Fruit fly (Drosophila melanogaster) whole organism, embryonic: ENCODE results near the gene fok.

Source experiments
- Atf-2 ChIP-seq: fragments of 200-800 bp; sonication (Bioruptor generic); optimal IDR thresholded peaks from 2 replicates; lab custom pipeline; 2016; ENCODE audit warnings: missing biosample characterization, missing genetic modification characterization
- Blimp-1 ChIP-seq: fragments of 200-800 bp; sonication (Bioruptor generic); optimal IDR thresholded peaks from 3 replicates; lab custom pipeline; 2018; ENCODE audit warnings: missing biosample characterization, missing genetic modification characterization, mild to moderate bottlenecking, moderate library complexity, missing genetic modification reagents
- CG10462 ChIP-seq: fragments of 200-800 bp; sonication (Bioruptor generic); optimal IDR thresholded peaks from 2 replicates; lab custom pipeline; 2016; ENCODE audit warnings: missing biosample characterization, missing genetic modification characterization
- CG10565 ChIP-seq: fragments of 200-800 bp; sonication (Bioruptor generic); optimal IDR thresholded peaks from 3 replicates; lab custom pipeline; 2016; ENCODE audit warnings: missing biosample characterization, mild to moderate bottlenecking, missing genetic modification characterization
- CG11504 ChIP-seq: fragments of 200-800 bp; sonication (Bioruptor generic); optimal IDR thresholded peaks from 3 replicates; lab custom pipeline; 2019; ENCODE audit warnings: missing biosample characterization, mild to moderate bottlenecking, missing genetic modification characterization, moderate library complexity
- CG11695 ChIP-seq: fragments of 200-800 bp; sonication (Bioruptor generic); IDR thresholded peaks from 3 replicates; pipeline ENCODE4 v1.3.6; 2022; ENCODE audit warnings: missing biosample characterization, missing genetic modification characterization
- CG1233 ChIP-seq: fragments of 200-800 bp; sonication (Bioruptor generic); optimal IDR thresholded peaks from 4 replicates; lab custom pipeline; 2018; ENCODE audit warnings: missing biosample characterization, mild to moderate bottlenecking, missing genetic modification characterization
- CG14441 ChIP-seq: fragments of 200-800 bp; sonication (Bioruptor generic); IDR thresholded peaks from 2 replicates; pipeline ENCODE4 v1.3.6; 2022; ENCODE audit warnings: missing biosample characterization, missing genetic modification characterization
- CG14667 ChIP-seq: fragments of 200-800 bp; sonication (Bioruptor generic); IDR thresholded peaks from 2 replicates; pipeline ENCODE4 v1.3.6; 2022; ENCODE audit warnings: missing biosample characterization, missing genetic modification characterization
- CG15269 ChIP-seq: fragments of 200-800 bp; sonication (Bioruptor generic); optimal IDR thresholded peaks from 2 replicates; lab custom pipeline; 2018; ENCODE audit warnings: missing biosample characterization, mild to moderate bottlenecking, missing genetic modification characterization, moderate library complexity
- CG17359 ChIP-seq: fragments of 200-800 bp; sonication (Bioruptor generic); optimal IDR thresholded peaks from 3 replicates; lab custom pipeline; 2018; ENCODE audit warnings: missing biosample characterization, mild to moderate bottlenecking, missing genetic modification characterization, moderate library complexity
- CG2120 ChIP-seq: fragments of 200-800 bp; sonication (Bioruptor generic); optimal IDR thresholded peaks from 3 replicates; lab custom pipeline; 2016; ENCODE audit warnings: missing biosample characterization, missing genetic modification characterization
- CG4404 ChIP-seq: fragments of 200-800 bp; sonication (Bioruptor generic); IDR thresholded peaks from 2 replicates; pipeline ENCODE4 v1.3.6; 2022; ENCODE audit warnings: missing biosample characterization, missing genetic modification characterization
- CG4707 ChIP-seq: fragments of 200-800 bp; sonication (Bioruptor generic); optimal IDR thresholded peaks from 2 replicates; lab custom pipeline; 2018; ENCODE audit warnings: missing biosample characterization, mild to moderate bottlenecking, missing genetic modification characterization, moderate library complexity
- CG4820 ChIP-seq: fragments of 200-800 bp; sonication (Bioruptor generic); optimal IDR thresholded peaks from 3 replicates; lab custom pipeline; 2016; ENCODE audit warnings: missing biosample characterization, missing genetic modification characterization
- CG5245 ChIP-seq: fragments of 200-800 bp; sonication (Bioruptor generic); optimal IDR thresholded peaks from 3 replicates; lab custom pipeline; 2016; ENCODE audit warnings: missing biosample characterization, missing genetic modification characterization
- CG7839 ChIP-seq: fragments of 200-800 bp; sonication (Bioruptor generic); optimal IDR thresholded peaks from 3 replicates; lab custom pipeline; 2018; ENCODE audit warnings: missing biosample characterization, mild to moderate bottlenecking, missing genetic modification characterization, moderate library complexity
- Fer3 ChIP-seq: fragments of 200-800 bp; sonication (Bioruptor generic); optimal IDR thresholded peaks from 2 replicates; lab custom pipeline; 2018; ENCODE audit warnings: missing biosample characterization, mild to moderate bottlenecking, missing genetic modification characterization, moderate library complexity
- Gsc ChIP-seq: fragments of 200-800 bp; sonication (Bioruptor generic); IDR thresholded peaks from 2 replicates; pipeline ENCODE4 v1.3.6; 2022; ENCODE audit warnings: missing biosample characterization, missing genetic modification characterization
- HLH3B ChIP-seq: fragments of 200-800 bp; sonication (Bioruptor generic); IDR thresholded peaks from 2 replicates; pipeline ENCODE4 v1.3.6; 2022; ENCODE audit warnings: missing biosample characterization, missing genetic modification characterization
- HLH54F ChIP-seq: fragments of 200-800 bp; sonication (Bioruptor generic); optimal IDR thresholded peaks from 3 replicates; lab custom pipeline; 2016; ENCODE audit warnings: missing biosample characterization, missing genetic modification characterization
- Max ChIP-seq: fragments of 200-800 bp; sonication (Bioruptor generic); optimal IDR thresholded peaks from 2 replicates; lab custom pipeline; 2016; ENCODE audit warnings: missing biosample characterization, mild to moderate bottlenecking, missing genetic modification characterization
- NC2α ChIP-seq: fragments of 200-800 bp; sonication (Bioruptor generic); optimal IDR thresholded peaks from 2 replicates; lab custom pipeline; 2016; ENCODE audit warnings: missing biosample characterization, missing genetic modification characterization
- Nf-YC ChIP-seq: fragments of 200-800 bp; optimal IDR thresholded peaks from 3 replicates; lab custom pipeline; 2019; ENCODE audit warnings: missing biosample characterization, mild to moderate bottlenecking, missing genetic modification characterization, moderate library complexity
- Optix ChIP-seq: fragments of 200-800 bp; sonication (Bioruptor generic); IDR thresholded peaks from 3 replicates; pipeline ENCODE4 v1.3.6; 2022; ENCODE audit warnings: missing biosample characterization, missing genetic modification characterization
- Rx ChIP-seq: fragments of 200-800 bp; sonication (Bioruptor generic); IDR thresholded peaks from 2 replicates; pipeline ENCODE4 v1.3.6; 2022; ENCODE audit warnings: missing biosample characterization, missing genetic modification characterization
- Spps ChIP-seq: fragments of 200-800 bp; sonication (Bioruptor generic); optimal IDR thresholded peaks from 2 replicates; lab custom pipeline; 2018; ENCODE audit warnings: missing biosample characterization, mild to moderate bottlenecking, missing genetic modification characterization
- Tbp ChIP-seq: fragments of >200 bp; optimal IDR thresholded peaks from 2 replicates; lab custom pipeline; 2018; ENCODE audit warnings: missing biosample characterization, missing genetic modification characterization
- ab ChIP-seq: fragments of 200-800 bp; sonication (Bioruptor generic); optimal IDR thresholded peaks from 2 replicates; lab custom pipeline; 2016; ENCODE audit warnings: missing biosample characterization, missing genetic modification characterization
- caup ChIP-seq: fragments of 200-800 bp; sonication (Bioruptor generic); optimal IDR thresholded peaks from 3 replicates; lab custom pipeline; 2017; ENCODE audit warnings: missing biosample characterization, mild to moderate bottlenecking, missing genetic modification characterization, moderate library complexity; ENCODE audit not compliant: severe bottlenecking
- gt ChIP-seq: fragments of 200-800 bp; sonication (Bioruptor generic); IDR thresholded peaks from 2 replicates; pipeline ENCODE4 v1.3.6; 2022; ENCODE audit warnings: missing biosample characterization, missing genetic modification characterization
- insv ChIP-seq, 2 experiments: fragments of 200-800 bp; sonication (Bioruptor generic); optimal IDR thresholded peaks; 3 replicates each; lab custom pipeline; 2016 to 2018; ENCODE audit warnings: missing biosample characterization in 2 of 2, missing genetic modification characterization in 2 of 2
- luna ChIP-seq: fragments of 200-800 bp; sonication (Bioruptor generic); optimal IDR thresholded peaks from 2 replicates; lab custom pipeline; 2016; ENCODE audit warnings: missing biosample characterization, missing genetic modification characterization
- maf-S ChIP-seq: fragments of 200-800 bp; sonication (Bioruptor generic); optimal IDR thresholded peaks from 2 replicates; lab custom pipeline; 2016; ENCODE audit warnings: missing biosample characterization, missing genetic modification characterization
- mld ChIP-seq: fragments of 200-800 bp; sonication (Bioruptor generic); IDR thresholded peaks from 3 replicates; pipeline ENCODE4 v1.3.6; 2022; ENCODE audit warnings: missing biosample characterization, missing genetic modification characterization; ENCODE audit not compliant: partially characterized antibody
- pan ChIP-seq, 4 experiments: fragments of >200 bp in 3 of 4; fragments of 200-800 bp in 1 of 4; sonication (Bioruptor generic) in 1 of 4; optimal IDR thresholded peaks in 3 of 4; IDR thresholded peaks in 1 of 4; 2 replicates each; pipeline versions ENCODE4 v1.3.6 to Lab custom; 2017 to 2022; ENCODE audit warnings: missing biosample characterization in 2 of 4, missing genetic modification characterization in 2 of 4, mixed read lengths in 1 of 4
- pum ChIP-seq: fragments of 200-800 bp; sonication (Bioruptor generic); optimal IDR thresholded peaks from 2 replicates; lab custom pipeline; 2016; ENCODE audit warnings: missing biosample characterization, missing genetic modification characterization
- pzg ChIP-seq: fragments of 200-800 bp; sonication (Bioruptor generic); optimal IDR thresholded peaks from 3 replicates; lab custom pipeline; 2018; ENCODE audit warnings: missing biosample characterization, mild to moderate bottlenecking, missing genetic modification characterization, moderate library complexity
- repo ChIP-seq: fragments of 200-800 bp; sonication (Bioruptor generic); optimal IDR thresholded peaks from 2 replicates; lab custom pipeline; 2016; ENCODE audit warnings: missing biosample characterization, missing genetic modification characterization
- schlank ChIP-seq: fragments of 200-800 bp; sonication (Bioruptor generic); optimal IDR thresholded peaks from 2 replicates; lab custom pipeline; 2018; ENCODE audit warnings: missing biosample characterization, mild to moderate bottlenecking, missing genetic modification characterization
- sens ChIP-seq: fragments of 200-800 bp; sonication (Bioruptor generic); peaks from one replicate; lab custom pipeline; 2016; ENCODE audit warnings: missing biosample characterization, missing genetic modification characterization
- sim ChIP-seq: fragments of 200-800 bp; sonication (Bioruptor generic); IDR thresholded peaks from 2 replicates; pipeline ENCODE4 v1.3.6; 2022; ENCODE audit warnings: missing biosample characterization, missing genetic modification characterization
- stc ChIP-seq: fragments of 200-800 bp; sonication (Bioruptor generic); IDR thresholded peaks from 2 replicates; pipeline ENCODE4 v1.3.6; 2022; ENCODE audit warnings: missing biosample characterization, missing genetic modification characterization
- tna ChIP-seq: fragments of 200-800 bp; sonication (Bioruptor generic); IDR thresholded peaks from 2 replicates; pipeline ENCODE4 v1.3.6; 2022; ENCODE audit warnings: missing biosample characterization, missing genetic modification characterization; ENCODE audit not compliant: partially characterized antibody
- trem ChIP-seq: fragments of 200-800 bp; optimal IDR thresholded peaks from 3 replicates; lab custom pipeline; 2019; ENCODE audit warnings: missing biosample characterization, mild to moderate bottlenecking, missing genetic modification characterization, moderate library complexity
- tup ChIP-seq: fragments of 200-800 bp; sonication (Bioruptor generic); optimal IDR thresholded peaks from 2 replicates; lab custom pipeline; 2016; ENCODE audit warnings: missing biosample characterization, mild to moderate bottlenecking, missing genetic modification characterization, moderate library complexity
- unpg ChIP-seq: fragments of 200-800 bp; sonication (Bioruptor generic); optimal IDR thresholded peaks from 3 replicates; lab custom pipeline; 2018; ENCODE audit warnings: missing biosample characterization, mild to moderate bottlenecking, missing genetic modification characterization, moderate library complexity
- wdn ChIP-seq: fragments of 200-800 bp; sonication (Bioruptor generic); IDR thresholded peaks from 2 replicates; pipeline ENCODE4 v1.3.6; 2022; ENCODE audit warnings: missing biosample characterization, missing genetic modification characterization
- wek ChIP-seq: fragments of 200-800 bp; sonication (Bioruptor generic); optimal IDR thresholded peaks from 3 replicates; lab custom pipeline; 2018; ENCODE audit warnings: missing biosample characterization, mild to moderate bottlenecking, missing genetic modification characterization, moderate library complexity
- z ChIP-seq: fragments of 200-800 bp; sonication (Bioruptor generic); IDR thresholded peaks from 3 replicates; pipeline ENCODE4 v1.3.6; 2022; ENCODE audit warnings: missing biosample characterization, missing genetic modification characterization

Gene fok

DNA sequence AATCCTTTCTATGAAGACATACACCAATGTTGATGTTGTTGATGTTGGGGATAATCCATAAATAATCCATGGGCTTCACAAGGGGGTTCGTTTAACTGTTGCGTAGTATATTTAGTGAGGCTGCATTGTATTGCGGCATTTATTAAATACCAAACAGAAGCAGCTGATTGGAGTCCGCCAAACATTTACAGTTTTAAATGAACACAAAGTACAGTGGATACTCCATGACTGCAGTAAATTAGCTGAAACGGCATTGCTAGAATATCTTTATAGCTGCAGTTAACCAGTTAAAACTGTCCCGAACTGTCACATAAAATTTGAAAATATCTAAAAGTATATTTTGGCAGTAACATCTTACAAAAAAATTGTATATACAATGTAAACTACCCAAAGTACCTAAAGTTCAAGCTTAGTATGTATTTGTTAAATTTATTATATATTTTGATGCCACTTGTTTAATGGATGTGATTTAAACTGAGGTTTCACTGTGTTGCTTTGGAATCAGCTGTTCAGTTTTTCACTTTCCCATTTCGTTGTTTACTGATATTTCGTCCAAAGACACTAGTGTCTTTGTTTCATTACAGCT is 6.3 kb upstream of the fok start, which contains the start of the genes CG10747 and Pyroxd1 (continued):
- TF ChIP-seq CG10565 (GFP tag; lab: Kevin White, UChicago) (peak; percentile 84), Tbp (GFP tag; lab: Kevin White, UChicago) (no peak), CG17359 (tag; lab: Kevin White, UChicago) (peak; percentile 96), ab (GFP tag; lab: Kevin White, UChicago) (peak; percentile 92), gt (GFP tag; lab: Robert Waterston, UW) (peak; percentile 81), tup (GFP tag; lab: Kevin White, UChicago) (peak; percentile 89), schlank (tag; lab: Kevin White, UChicago) (peak; percentile 94), trem (peak; percentile 91), tna (GFP tag; lab: Robert Waterston, UW) (no peak), HLH3B (GFP tag; lab: Robert Waterston, UW) (peak; percentile 93), CG11695 (GFP tag; lab: Robert Waterston, UW) (peak; percentile 95), Fer3 (tag; lab: Kevin White, UChicago) (peak; percentile 96), CG4707 (GFP tag; lab: Kevin White, UChicago) (peak; percentile 85), pum (GFP tag; lab: Kevin White, UChicago) (peak; percentile 94), mld (no peak), Nf-YC (peak; percentile 90), CG11504 (tag; lab: Kevin White, UChicago) (peak; percentile 96), HLH54F (GFP tag; lab: Kevin White, UChicago) (peak; percentile 97), Atf-2 (GFP tag; lab: Kevin White, UChicago) (peak; percentile 93), CG10462 (GFP tag; lab: Kevin White, UChicago) (peak; percentile 96), CG4820 (GFP tag; lab: Kevin White, UChicago) (peak; percentile 96), pan (optimal IDR thresholded peaks at IDR 0.05; lab: Kevin White, UChicago) (no peak), pan (GFP tag; optimal IDR thresholded peaks at IDR 0.05 in 1 of 2, IDR thresholded peaks at IDR 0.05 in 1 of 2) (peak in 1 of 2 experiments; percentile 95), CG2120 (peak; percentile 99), stc (GFP tag; lab: Robert Waterston, UW) (peak; percentile 95), Gsc (GFP tag; lab: Robert Waterston, UW) (peak; percentile 66), Rx (GFP tag; lab: Robert Waterston, UW) (peak; percentile 87), CG15269 (tag; lab: Kevin White, UChicago) (peak; percentile 98), CG4404 (GFP tag; lab: Robert Waterston, UW) (peak; percentile 96), maf-S (peak; percentile 93), sim (GFP tag; lab: Robert Waterston, UW) (peak; percentile 84), luna (peak; percentile 85), CG14441 (GFP tag; lab: Robert Waterston, UW) (peak; percentile 95), z (GFP tag; lab: Robert Waterston, UW) (no peak), Blimp-1 (peak; percentile 93), wek (GFP tag; lab: Kevin White, UChicago) (peak; percentile 82), CG5245 (peak; percentile 94), pzg (peak; percentile 80), Optix (GFP tag; lab: Robert Waterston, UW) (peak; percentile 87), insv (GFP tag; optimal IDR thresholded peaks at IDR 0.05; lab: Kevin White, UChicago) (peak in 1 of 2 experiments; percentile 83), repo (GFP tag; lab: Kevin White, UChicago) (peak; percentile 78), unpg (peak; percentile 97), NC2α (GFP tag; lab: Kevin White, UChicago) (peak; percentile 82), CG14667 (GFP tag; lab: Robert Waterston, UW) (peak; percentile 94), CG7839 (tag; lab: Kevin White, UChicago) (peak; percentile 98), Max (GFP tag; lab: Kevin White, UChicago) (peak; percentile 97), CG1233 (GFP tag; lab: Kevin White, UChicago) (peak; percentile 94), Spps (peak; percentile 88), sens (GFP tag; lab: Kevin White, UChicago) (peak; percentile 99), wdn (GFP tag; lab: Robert Waterston, UW) (peak; percentile 89), caup (GFP tag; lab: Kevin White, UChicago) (peak; percentile 96)
